Worm (Caenorhabditis elegans) whole organism, L4/young adult: ENCODE data around the gene unc-17.

Experiments
- W03F9.2 ChIP-seq: fragments of 150-350 bp; optimal IDR thresholded peaks from 2 replicates; lab custom pipeline; 2014; ENCODE audit warnings: missing biosample characterization, missing genetic modification characterization
- him-1 ChIP-seq: sonication (generic microtip); optimal IDR thresholded peaks from 2 replicates; lab custom pipeline; 2016; ENCODE audit warnings: missing genotype, missing genetic modification reagents, missing genetic modification characterization, missing compliant biosample characterization

DNA sequence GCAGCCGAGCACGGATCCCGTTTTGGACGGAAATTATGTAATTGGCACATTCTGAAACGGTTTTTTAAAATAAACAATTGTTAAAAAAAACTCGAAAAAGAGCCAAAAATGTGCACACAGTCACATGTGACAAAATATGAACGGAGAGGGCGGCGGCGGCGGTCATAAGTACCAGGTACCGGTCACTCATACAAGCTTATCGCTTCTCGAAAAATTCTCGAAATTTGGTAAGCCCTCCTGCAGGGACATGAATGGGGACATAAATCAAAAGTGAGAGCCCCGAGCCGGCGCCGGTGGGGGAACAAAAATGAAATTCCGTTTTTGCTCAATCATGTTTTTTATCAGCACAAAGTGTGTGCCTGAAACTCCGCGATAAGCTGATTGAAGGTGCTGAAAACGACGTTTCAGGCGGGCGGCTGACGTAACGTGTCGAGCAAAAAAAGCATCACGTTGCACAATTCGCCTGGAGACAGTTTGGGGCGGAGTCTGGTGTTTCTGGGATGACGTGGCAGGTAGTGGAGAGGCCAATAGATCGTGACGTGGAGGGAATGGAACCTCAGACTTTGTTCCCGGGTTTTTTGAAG lies 11.4 kb downstream of the unc-17 start, which contains the start of gene ltah-1.2:
- TF ChIP-seq W03F9.2 (tag; lab: Kevin White, UChicago) (no peak), him-1 (tag; lab: Kevin White, UChicago) (no peak)
